Fruit fly (Drosophila melanogaster) whole organism, embryonic: ENCODE results near the gene Cpr12A.

Source experiments
- CG10543 ChIP-seq: fragments of 200-800 bp; sonication (Bioruptor generic); optimal IDR thresholded peaks from 3 replicates; lab custom pipeline; 2017; ENCODE audit warnings: missing biosample characterization, mild to moderate bottlenecking, missing genetic modification characterization, moderate library complexity
- CG12744 ChIP-seq: fragments of 200-800 bp; sonication (Bioruptor generic); optimal IDR thresholded peaks from 2 replicates; lab custom pipeline; 2016; ENCODE audit warnings: missing biosample characterization, missing genetic modification characterization
- CG17361 ChIP-seq: fragments of 200-800 bp; sonication (Bioruptor generic); IDR thresholded peaks from 3 replicates; pipeline ENCODE4 v1.3.6; 2022; ENCODE audit warnings: missing biosample characterization, missing genetic modification characterization
- CG17612 ChIP-seq: fragments of 200-800 bp; sonication (Bioruptor generic); IDR thresholded peaks from 2 replicates; pipeline ENCODE4 v1.3.6; 2022; ENCODE audit warnings: missing biosample characterization, missing genetic modification characterization
- CG18262 ChIP-seq: fragments of 200-800 bp; optimal IDR thresholded peaks from 3 replicates; lab custom pipeline; 2019; ENCODE audit warnings: missing biosample characterization, mild to moderate bottlenecking, missing genetic modification characterization, moderate library complexity
- CG18619 ChIP-seq: fragments of 200-800 bp; sonication (Bioruptor generic); optimal IDR thresholded peaks from 3 replicates; lab custom pipeline; 2017; ENCODE audit warnings: missing biosample characterization, mild to moderate bottlenecking, missing genetic modification characterization
- CG30431 ChIP-seq: fragments of 200-800 bp; sonication (Bioruptor generic); optimal IDR thresholded peaks from 2 replicates; lab custom pipeline; 2017; ENCODE audit warnings: missing biosample characterization, missing genetic modification characterization
- CG32767 ChIP-seq: fragments of 200-800 bp; sonication (Bioruptor generic); IDR thresholded peaks from 2 replicates; pipeline ENCODE4 v1.3.6; 2022; ENCODE audit warnings: missing biosample characterization, missing genetic modification characterization
- CG4617 ChIP-seq: fragments of 200-800 bp; sonication (Bioruptor generic); optimal IDR thresholded peaks from 3 replicates; lab custom pipeline; 2016; ENCODE audit warnings: missing biosample characterization, missing genetic modification characterization, borderline replicate concordance
- CG6689 ChIP-seq: fragments of 200-800 bp; sonication (Bioruptor generic); IDR thresholded peaks from 2 replicates; pipeline ENCODE4 v1.3.6; 2022; ENCODE audit warnings: missing biosample characterization, missing genetic modification characterization
- CG8359 ChIP-seq: fragments of 200-800 bp; sonication (Bioruptor generic); optimal IDR thresholded peaks from 2 replicates; lab custom pipeline; 2017; ENCODE audit warnings: missing biosample characterization, mild to moderate bottlenecking, missing genetic modification characterization, borderline replicate concordance
- CG8388 ChIP-seq: fragments of 200-800 bp; sonication (Bioruptor generic); optimal IDR thresholded peaks from 2 replicates; lab custom pipeline; 2019; ENCODE audit warnings: missing biosample characterization, mild to moderate bottlenecking, missing genetic modification characterization, moderate library complexity
- CG9215 ChIP-seq: fragments of 200-800 bp; sonication (Bioruptor generic); IDR thresholded peaks from 2 replicates; pipeline ENCODE4 v1.3.6; 2022; ENCODE audit warnings: missing biosample characterization, missing genetic modification characterization
- CTCF ChIP-seq: fragments of 200-800 bp; sonication (Bioruptor generic); optimal IDR thresholded peaks from 2 replicates; lab custom pipeline; 2017; ENCODE audit warnings: missing biosample characterization, mild to moderate bottlenecking, missing genetic modification characterization, moderate library complexity
- CoRest ChIP-seq: fragments of 200-800 bp; sonication (Bioruptor generic); optimal IDR thresholded peaks from 3 replicates; lab custom pipeline; 2018; ENCODE audit warnings: missing biosample characterization, mild to moderate bottlenecking, missing genetic modification characterization, moderate library complexity
- Ets65A ChIP-seq: fragments of 200-800 bp; sonication (Bioruptor generic); peaks from one replicate; lab custom pipeline; 2016; ENCODE audit warnings: missing biosample characterization, missing genetic modification characterization
- Hr51 ChIP-seq, 2 experiments: fragments of 200-800 bp; sonication (Bioruptor generic); optimal IDR thresholded peaks; 2 replicates in 1 of 2; 3 replicates in 1 of 2; lab custom pipeline; 2016 to 2018; ENCODE audit warnings: missing biosample characterization in 2 of 2, missing genetic modification characterization in 2 of 2, mild to moderate bottlenecking in 1 of 2, moderate library complexity in 1 of 2
- Med ChIP-seq: fragments of 200-800 bp; sonication (Bioruptor generic); peaks from one replicate; lab custom pipeline; 2016; ENCODE audit warnings: missing biosample characterization, missing genetic modification characterization, mild to moderate bottlenecking, inconsistent platforms, moderate library complexity
- Tbp ChIP-seq: fragments of >200 bp; optimal IDR thresholded peaks from 2 replicates; lab custom pipeline; 2018; ENCODE audit warnings: missing biosample characterization, missing genetic modification characterization
- Xrp1 ChIP-seq: fragments of 200-800 bp; sonication (Bioruptor generic); IDR thresholded peaks from 2 replicates; pipeline ENCODE4 v1.3.6; 2022; ENCODE audit warnings: missing biosample characterization, missing genetic modification characterization
- aop ChIP-seq: fragments of 200-800 bp; sonication (Bioruptor generic); IDR thresholded peaks from 2 replicates; pipeline ENCODE4 v1.3.6; 2022; ENCODE audit warnings: missing biosample characterization, missing genetic modification characterization
- ap ChIP-seq: fragments of 200-800 bp; sonication (Bioruptor generic); IDR thresholded peaks from 2 replicates; pipeline ENCODE4 v1.3.6; 2022; ENCODE audit warnings: missing biosample characterization, missing genetic modification characterization
- az2 ChIP-seq: fragments of 200-800 bp; sonication (Bioruptor generic); optimal IDR thresholded peaks from 3 replicates; lab custom pipeline; 2016; ENCODE audit warnings: missing biosample characterization, missing genetic modification characterization
- bab2 ChIP-seq: fragments of 200-800 bp; sonication (Bioruptor generic); optimal IDR thresholded peaks from 2 replicates; lab custom pipeline; 2016; ENCODE audit warnings: missing biosample characterization, missing genetic modification characterization
- btn ChIP-seq: fragments of 200-800 bp; sonication (Bioruptor generic); optimal IDR thresholded peaks from 2 replicates; lab custom pipeline; 2016; ENCODE audit warnings: missing biosample characterization, missing genetic modification characterization
- croc ChIP-seq: fragments of 200-800 bp; sonication (Bioruptor generic); conservative IDR thresholded peaks from 3 replicates; pipeline ENCODE4 v1.3.6; 2022; ENCODE audit warnings: missing biosample characterization, missing genetic modification characterization
- ewg ChIP-seq: fragments of 200-800 bp; sonication (Bioruptor generic); optimal IDR thresholded peaks from 3 replicates; lab custom pipeline; 2017; ENCODE audit warnings: mild to moderate bottlenecking, missing biosample characterization, missing genetic modification reagents, missing genetic modification characterization
- ftz-f1 ChIP-seq: fragments of 200-800 bp; sonication (Bioruptor generic); optimal IDR thresholded peaks from 2 replicates; lab custom pipeline; 2016; ENCODE audit warnings: missing biosample characterization, missing genetic modification characterization
- gem ChIP-seq: fragments of 200-800 bp; sonication (Bioruptor generic); optimal IDR thresholded peaks from 2 replicates; lab custom pipeline; 2019; ENCODE audit warnings: missing biosample characterization, mild to moderate bottlenecking, missing genetic modification characterization, moderate library complexity
- maf-S ChIP-seq: fragments of 200-800 bp; sonication (Bioruptor generic); optimal IDR thresholded peaks from 2 replicates; lab custom pipeline; 2016; ENCODE audit warnings: missing biosample characterization, missing genetic modification characterization
- pita ChIP-seq: fragments of 200-800 bp; sonication (Bioruptor generic); optimal IDR thresholded peaks from 2 replicates; lab custom pipeline; 2017; ENCODE audit warnings: missing biosample characterization, mild to moderate bottlenecking, missing genetic modification characterization
- row ChIP-seq: fragments of 200-800 bp; sonication (Bioruptor generic); IDR thresholded peaks from 3 replicates; pipeline ENCODE4 v1.3.6; 2022; ENCODE audit warnings: missing biosample characterization, missing genetic modification characterization
- salm ChIP-seq: fragments of 200-800 bp; sonication (Bioruptor generic); optimal IDR thresholded peaks from 2 replicates; lab custom pipeline; 2018; ENCODE audit warnings: missing biosample characterization, mild to moderate bottlenecking, missing genetic modification characterization

Cpr12A gene

DNA sequence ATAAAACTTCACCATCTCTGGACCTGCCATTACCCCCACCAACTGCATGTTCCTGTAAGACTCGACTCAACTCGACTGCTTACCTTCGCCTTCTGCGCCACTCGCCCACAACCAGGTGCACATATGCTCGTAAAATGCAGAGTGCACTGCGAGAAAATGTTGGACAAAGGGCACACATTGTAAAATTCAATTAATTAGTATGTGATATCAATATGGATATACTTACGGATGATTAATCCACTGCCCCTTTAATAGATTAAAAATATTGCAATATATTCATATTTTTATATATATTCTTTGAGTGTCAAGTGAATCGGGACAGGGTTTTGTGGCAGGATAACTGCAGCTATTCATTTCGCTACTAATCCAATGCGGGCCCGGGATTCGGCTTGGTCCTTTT lies 6.7 kb upstream of the Cpr12A start:
- no peak for TF ChIP-seq CG17361
- no peak for TF ChIP-seq Hr51 (GFP tag; optimal IDR thresholded peaks at IDR 0.05; lab: Kevin White, UChicago)
- TF ChIP-seq btn, result no peak
- TF ChIP-seq salm (tag; lab: Kevin White, UChicago), result no peak
- no peak for TF ChIP-seq CG18262 (tag; lab: Kevin White, UChicago)

DNA sequence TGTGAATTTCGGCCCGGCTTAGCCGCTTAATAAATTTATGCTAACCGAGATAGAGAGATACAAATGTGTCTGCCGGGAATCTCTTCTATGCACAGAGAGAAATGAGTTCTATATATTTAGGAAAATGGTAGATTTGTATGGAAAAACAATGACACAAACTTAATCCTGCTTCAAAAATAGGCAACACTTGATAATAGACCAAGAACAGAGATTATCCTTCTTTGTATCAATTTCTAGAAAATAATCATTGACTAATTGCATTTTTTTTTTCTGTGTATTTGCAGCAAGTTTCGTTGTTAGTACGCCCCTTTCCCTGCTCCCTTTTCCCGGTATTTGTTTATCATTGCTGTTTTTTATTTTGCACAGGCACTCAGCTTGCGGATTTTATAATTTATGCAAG lies 4.0 kb upstream of the Cpr12A start:
- TF ChIP-seq row (GFP tag; lab: Robert Waterston, UW) (0 out of 3 replicates have a peak, but pooled peaks have one; percentile 6), aop (GFP tag; lab: Robert Waterston, UW) (no peak), CG17612 (no peak), ftz-f1 (GFP tag; lab: Kevin White, UChicago) (no peak), ap (no peak), CG30431 (GFP tag; lab: Kevin White, UChicago) (no peak), ewg (GFP tag; lab: Kevin White, UChicago) (no peak), CoRest (tag; lab: Kevin White, UChicago) (no peak), gem (tag; lab: Kevin White, UChicago) (peak; percentile 12), Xrp1 (no peak), CG32767 (GFP tag; lab: Robert Waterston, UW) (no peak), Med (peak; percentile 20), CG8388 (GFP tag; lab: Kevin White, UChicago) (no peak)

DNA sequence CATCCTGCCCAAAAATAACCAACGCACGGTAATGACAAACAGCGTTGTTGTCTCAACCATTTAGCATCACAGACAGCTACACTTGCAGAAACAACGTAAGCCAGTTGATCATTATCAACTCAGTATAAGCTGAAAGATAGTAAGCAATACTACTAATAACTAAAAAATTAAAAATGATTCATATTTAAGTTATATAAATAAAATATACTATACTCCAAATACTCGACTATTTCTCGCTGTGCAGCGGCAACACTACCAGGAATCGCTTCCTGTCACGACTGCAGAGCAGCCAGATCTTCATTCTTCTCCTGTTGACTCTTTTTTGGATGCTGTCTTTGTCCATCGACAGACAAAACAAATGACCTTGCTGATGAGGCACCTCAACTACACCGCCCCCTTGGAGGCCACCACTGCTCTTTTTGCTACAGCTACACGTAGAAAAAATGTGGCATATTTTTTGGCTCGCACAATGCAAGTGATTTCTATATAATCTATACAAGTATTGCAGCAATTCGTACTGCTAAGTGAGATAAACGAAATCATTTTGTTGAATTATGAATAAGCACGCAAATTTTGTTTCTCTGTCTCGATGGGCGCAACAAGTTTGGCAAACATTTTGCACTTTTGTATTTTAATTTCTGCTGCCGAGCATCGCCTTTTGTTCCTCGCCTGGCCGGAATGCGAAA lies 2.4 kb upstream of the Cpr12A start:
- TF ChIP-seq Tbp (no peak), Med (peak; percentile 40)
- TF ChIP-seq, all 482 proteins: peak for 1

DNA sequence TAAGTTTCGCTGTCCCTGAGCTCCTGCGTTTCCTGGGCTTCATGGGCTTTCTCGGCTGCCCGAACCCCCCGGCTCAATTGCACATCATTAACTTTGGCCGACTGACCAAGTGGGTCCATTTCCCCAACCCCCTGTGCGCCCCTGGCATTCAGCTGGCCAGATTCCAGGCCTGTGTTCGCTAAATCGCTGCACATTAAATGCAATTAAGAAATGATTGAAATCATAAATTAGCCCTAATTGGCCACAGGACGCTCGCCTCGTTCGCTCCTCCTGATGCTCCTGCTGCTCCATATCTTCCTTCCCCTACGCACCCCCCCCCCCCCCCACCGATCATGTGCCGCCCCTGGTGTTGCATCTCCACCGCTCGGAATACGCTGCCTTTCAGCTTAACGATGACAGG lies 1.4 kb upstream of the Cpr12A start:
- no peak for TF ChIP-seq CG4617
- no peak for TF ChIP-seq CTCF (GFP tag; lab: Kevin White, UChicago)
- no peak for TF ChIP-seq pita (GFP tag; lab: Kevin White, UChicago)
- no peak for TF ChIP-seq CG6689 (GFP tag; lab: Robert Waterston, UW)
- TF ChIP-seq CG18619 (GFP tag; lab: Kevin White, UChicago), result no peak
- TF ChIP-seq croc, result no peak
- no peak for TF ChIP-seq CG10543 (GFP tag; lab: Kevin White, UChicago)
- TF ChIP-seq az2 (GFP tag; lab: Kevin White, UChicago), result no peak

DNA sequence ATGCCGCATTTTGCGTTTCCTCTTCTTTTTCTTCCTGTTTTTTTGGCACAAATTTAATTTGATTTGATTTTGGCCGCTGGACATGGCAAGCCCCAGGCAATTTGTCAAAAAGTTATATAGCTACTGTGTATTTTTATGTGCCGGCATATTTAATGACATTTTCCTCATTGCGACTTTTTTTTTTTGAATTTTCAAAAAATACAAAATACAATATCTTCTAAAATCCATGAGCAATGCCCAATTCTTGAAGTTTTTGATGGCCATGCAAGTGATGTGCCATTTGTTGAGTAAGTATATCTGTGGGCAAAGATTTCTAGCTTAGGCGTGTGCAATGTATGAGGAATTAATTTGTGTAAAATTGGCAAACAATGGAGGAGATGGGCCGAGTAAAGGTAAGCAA lies 12.3 kb downstream of the Cpr12A start, which contains the start of gene CG11816:
CG11816 (minus strand) TSS at position 101 of the 400 bp plus-strand sequence.
- peak; percentile 2 for TF ChIP-seq Ets65A (GFP tag; lab: Kevin White, UChicago)
- no peak for TF ChIP-seq CG9215 (GFP tag; lab: Robert Waterston, UW)
- TF ChIP-seq maf-S (GFP tag; lab: Kevin White, UChicago), result no peak
- no peak for TF ChIP-seq CG8359 (GFP tag; lab: Kevin White, UChicago)

DNA sequence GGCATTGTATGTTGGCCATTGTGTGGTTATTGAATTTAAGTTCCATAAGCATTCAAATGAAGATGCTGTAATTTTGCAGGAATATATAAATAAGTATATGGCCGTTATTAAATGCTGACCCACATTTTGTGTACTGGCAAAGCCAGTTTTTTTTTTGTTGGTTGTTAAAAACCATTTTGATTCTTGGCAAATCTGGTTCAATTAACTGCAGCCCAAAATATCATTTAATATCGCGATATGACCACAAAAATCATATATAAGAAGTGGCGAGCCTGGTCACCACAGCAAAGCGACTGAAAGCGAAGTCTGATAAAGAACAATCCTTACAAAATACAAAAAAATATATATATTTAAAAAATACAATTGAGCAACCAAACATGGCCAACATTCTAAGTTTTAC lies 12.7 kb downstream of the Cpr12A start, which contains the start of gene CG32631:
CG32631 (plus strand) TSS at position 301 of the 400 bp plus-strand sequence.
- TF ChIP-seq CG8359 (GFP tag; lab: Kevin White, UChicago), result no peak
- TF ChIP-seq bab2, result no peak
- TF ChIP-seq CG12744 (GFP tag; lab: Kevin White, UChicago), result no peak
- TF ChIP-seq, all 482 proteins: peak for 0
